Fruit fly (Drosophila melanogaster) whole organism, embryonic: ENCODE results near the gene wuho.
A peak's percentile ranks its signal among the peaks of the same experiment; 100 is the strongest.

Source experiments
- C15 ChIP-seq: fragments of 200-800 bp; sonication (Bioruptor generic); IDR thresholded peaks from 3 replicates; pipeline ENCODE4 v1.3.6; 2022; ENCODE audit warnings: missing biosample characterization, missing genetic modification characterization
- CG10959 ChIP-seq: fragments of 200-800 bp; sonication (Bioruptor generic); IDR thresholded peaks from 2 replicates; pipeline ENCODE4 v1.3.6; 2022; ENCODE audit warnings: missing biosample characterization, missing genetic modification characterization
- CG11695 ChIP-seq: fragments of 200-800 bp; sonication (Bioruptor generic); IDR thresholded peaks from 3 replicates; pipeline ENCODE4 v1.3.6; 2022; ENCODE audit warnings: missing biosample characterization, missing genetic modification characterization
- CG12071 ChIP-seq: fragments of 200-800 bp; sonication (Bioruptor generic); optimal IDR thresholded peaks from 3 replicates; lab custom pipeline; 2018; ENCODE audit warnings: missing biosample characterization, mild to moderate bottlenecking, missing genetic modification characterization
- CG13894 ChIP-seq: fragments of 200-800 bp; sonication (Bioruptor generic); optimal IDR thresholded peaks from 3 replicates; lab custom pipeline; 2018; ENCODE audit warnings: missing biosample characterization, mild to moderate bottlenecking, missing genetic modification characterization, moderate library complexity
- CG14860 ChIP-seq: fragments of 200-800 bp; sonication (Bioruptor generic); IDR thresholded peaks from 3 replicates; pipeline ENCODE4 v1.3.6; 2022; ENCODE audit warnings: missing biosample characterization, missing genetic modification characterization; ENCODE audit not compliant: partially characterized antibody
- CG1529 ChIP-seq: fragments of 200-800 bp; sonication (Bioruptor generic); optimal IDR thresholded peaks from 3 replicates; lab custom pipeline; 2018; ENCODE audit warnings: missing biosample characterization, missing genetic modification characterization
- CG17802 ChIP-seq: fragments of 200-800 bp; sonication (Bioruptor generic); optimal IDR thresholded peaks from 2 replicates; lab custom pipeline; 2018; ENCODE audit warnings: missing biosample characterization, mild to moderate bottlenecking, missing genetic modification characterization, moderate library complexity
- CG18011 ChIP-seq: fragments of 200-800 bp; sonication (Bioruptor generic); optimal IDR thresholded peaks from 2 replicates; lab custom pipeline; 2017; ENCODE audit warnings: missing biosample characterization, missing genetic modification characterization, mild to moderate bottlenecking, moderate library complexity, missing genotype
- CG18476 ChIP-seq: fragments of 200-800 bp; sonication (Bioruptor generic); optimal IDR thresholded peaks from 2 replicates; lab custom pipeline; 2016; ENCODE audit warnings: missing biosample characterization, mild to moderate bottlenecking, missing genetic modification characterization
- CG2875 ChIP-seq: fragments of 200-800 bp; sonication (Bioruptor generic); optimal IDR thresholded peaks from 2 replicates; lab custom pipeline; 2017; ENCODE audit warnings: missing biosample characterization, mild to moderate bottlenecking, missing genetic modification characterization, missing genetic modification reagents
- CG30020 ChIP-seq: fragments of 200-800 bp; optimal IDR thresholded peaks from 2 replicates; lab custom pipeline; 2019; ENCODE audit warnings: missing biosample characterization, mild to moderate bottlenecking, missing genetic modification characterization, moderate library complexity
- CG30403 ChIP-seq: fragments of 200-800 bp; sonication (Bioruptor generic); optimal IDR thresholded peaks from 3 replicates; lab custom pipeline; 2016; ENCODE audit warnings: missing biosample characterization, missing genetic modification characterization
- CG31388 ChIP-seq: fragments of 200-800 bp; sonication (Bioruptor generic); optimal IDR thresholded peaks from 2 replicates; lab custom pipeline; 2016; ENCODE audit warnings: missing biosample characterization, missing genetic modification characterization
- CG31441 ChIP-seq: fragments of 200-800 bp; sonication (Bioruptor generic); IDR thresholded peaks from 2 replicates; pipeline ENCODE4 v1.3.6; 2022; ENCODE audit warnings: missing biosample characterization, missing genetic modification characterization
- CG3407 ChIP-seq: fragments of 200-800 bp; sonication (Bioruptor generic); optimal IDR thresholded peaks from 2 replicates; lab custom pipeline; 2018; ENCODE audit warnings: missing biosample characterization, mild to moderate bottlenecking, missing genetic modification characterization
- CG4707 ChIP-seq: fragments of 200-800 bp; sonication (Bioruptor generic); optimal IDR thresholded peaks from 2 replicates; lab custom pipeline; 2018; ENCODE audit warnings: missing biosample characterization, mild to moderate bottlenecking, missing genetic modification characterization, moderate library complexity
- CG8089 ChIP-seq: fragments of 200-800 bp; sonication (Bioruptor generic); optimal IDR thresholded peaks from 3 replicates; lab custom pipeline; 2016; ENCODE audit warnings: missing biosample characterization, missing genetic modification characterization
- CG8290 ChIP-seq, 3 experiments: fragments of 200-800 bp; sonication (Bioruptor generic); optimal IDR thresholded peaks; 2 replicates each; lab custom pipeline; 2016 to 2019; ENCODE audit warnings: missing biosample characterization in 3 of 3, missing genetic modification characterization in 3 of 3, mild to moderate bottlenecking in 2 of 3, moderate library complexity in 1 of 3
- CG9215 ChIP-seq: fragments of 200-800 bp; sonication (Bioruptor generic); IDR thresholded peaks from 2 replicates; pipeline ENCODE4 v1.3.6; 2022; ENCODE audit warnings: missing biosample characterization, missing genetic modification characterization
- CG9727 ChIP-seq: fragments of 200-800 bp; sonication (Bioruptor generic); optimal IDR thresholded peaks from 3 replicates; lab custom pipeline; 2017; ENCODE audit warnings: missing biosample characterization, mild to moderate bottlenecking, missing genetic modification characterization
- CG9876 ChIP-seq: fragments of 200-800 bp; sonication (Bioruptor generic); optimal IDR thresholded peaks from 2 replicates; lab custom pipeline; 2016; ENCODE audit warnings: missing biosample characterization, missing genetic modification characterization
- Camta ChIP-seq: fragments of 200-800 bp; sonication (Bioruptor generic); optimal IDR thresholded peaks from 2 replicates; lab custom pipeline; 2016; ENCODE audit warnings: missing biosample characterization, missing genetic modification characterization
- Drgx ChIP-seq: fragments of 200-800 bp; sonication (Bioruptor generic); IDR thresholded peaks from 2 replicates; pipeline ENCODE4 v1.3.6; 2022; ENCODE audit warnings: missing biosample characterization, missing genetic modification characterization
- Ets97D ChIP-seq: fragments of 200-800 bp; sonication (Bioruptor generic); optimal IDR thresholded peaks from 3 replicates; lab custom pipeline; 2016; ENCODE audit warnings: missing biosample characterization, missing genetic modification characterization
- HmgD ChIP-seq: fragments of 200-800 bp; sonication (Bioruptor generic); optimal IDR thresholded peaks from 3 replicates; lab custom pipeline; 2016; ENCODE audit warnings: missing biosample characterization, missing genetic modification characterization
- HmgZ ChIP-seq: fragments of 200-800 bp; sonication (Bioruptor generic); optimal IDR thresholded peaks from 2 replicates; lab custom pipeline; 2018; ENCODE audit warnings: missing biosample characterization, mild to moderate bottlenecking, missing genetic modification characterization
- Hsf ChIP-seq: fragments of 200-800 bp; sonication (Bioruptor generic); optimal IDR thresholded peaks from 3 replicates; lab custom pipeline; 2016; ENCODE audit warnings: missing biosample characterization, missing genetic modification characterization
- Max ChIP-seq: fragments of 200-800 bp; sonication (Bioruptor generic); optimal IDR thresholded peaks from 2 replicates; lab custom pipeline; 2016; ENCODE audit warnings: missing biosample characterization, mild to moderate bottlenecking, missing genetic modification characterization
- NFAT ChIP-seq: fragments of 200-800 bp; sonication (Bioruptor generic); IDR thresholded peaks from 2 replicates; pipeline ENCODE4 v1.3.6; 2022; ENCODE audit warnings: missing biosample characterization, missing genetic modification characterization
- Poxn ChIP-seq: fragments of 200-800 bp; sonication (Bioruptor generic); IDR thresholded peaks from 2 replicates; pipeline ENCODE4 v1.3.6; 2022; ENCODE audit warnings: missing biosample characterization, missing genetic modification characterization
- Stat92E ChIP-seq, 3 experiments: fragments of >200 bp in 2 of 3; fragments of 200-800 bp in 1 of 3; sonication (Bioruptor generic) in 1 of 3; optimal IDR thresholded peaks; 2 replicates each; lab custom pipeline; 2017 to 2019; ENCODE audit warnings: missing biosample characterization in 3 of 3, missing genetic modification characterization in 3 of 3, mild to moderate bottlenecking in 1 of 3, moderate library complexity in 1 of 3
- ac ChIP-seq: fragments of 200-800 bp; sonication (Bioruptor generic); optimal IDR thresholded peaks from 3 replicates; lab custom pipeline; 2017; ENCODE audit warnings: missing biosample characterization, mild to moderate bottlenecking, missing genetic modification characterization
- ato ChIP-seq: fragments of 200-800 bp; sonication (Bioruptor generic); IDR thresholded peaks from 2 replicates; pipeline ENCODE4 v1.3.6; 2022; ENCODE audit warnings: missing biosample characterization, missing genetic modification characterization; ENCODE audit not compliant: partially characterized antibody
- btn ChIP-seq: fragments of 200-800 bp; sonication (Bioruptor generic); optimal IDR thresholded peaks from 2 replicates; lab custom pipeline; 2016; ENCODE audit warnings: missing biosample characterization, missing genetic modification characterization
- dimm ChIP-seq: fragments of 200-800 bp; sonication (Bioruptor generic); IDR thresholded peaks from 2 replicates; pipeline ENCODE4 v1.3.6; 2022; ENCODE audit warnings: missing biosample characterization, missing genetic modification characterization
- dmrt11E ChIP-seq: fragments of 200-800 bp; sonication (Bioruptor generic); optimal IDR thresholded peaks from 3 replicates; lab custom pipeline; 2018; ENCODE audit warnings: missing biosample characterization, mild to moderate bottlenecking, missing genetic modification characterization, moderate library complexity
- fd102C ChIP-seq: fragments of 200-800 bp; sonication (Bioruptor generic); optimal IDR thresholded peaks from 2 replicates; lab custom pipeline; 2018; ENCODE audit warnings: missing biosample characterization, mild to moderate bottlenecking, missing genetic modification characterization, moderate library complexity
- klu ChIP-seq: fragments of 200-800 bp; sonication (Bioruptor generic); IDR thresholded peaks from 2 replicates; pipeline ENCODE4 v1.3.6; 2022; ENCODE audit warnings: missing biosample characterization, missing genetic modification characterization
- mld ChIP-seq: fragments of 200-800 bp; sonication (Bioruptor generic); IDR thresholded peaks from 3 replicates; pipeline ENCODE4 v1.3.6; 2022; ENCODE audit warnings: missing biosample characterization, missing genetic modification characterization; ENCODE audit not compliant: partially characterized antibody
- nerfin-1 ChIP-seq: fragments of 200-800 bp; sonication (Bioruptor generic); optimal IDR thresholded peaks from 3 replicates; lab custom pipeline; 2019; ENCODE audit warnings: missing biosample characterization, mild to moderate bottlenecking, missing genetic modification characterization, moderate library complexity
- nom ChIP-seq: fragments of 200-800 bp; sonication (Bioruptor generic); optimal IDR thresholded peaks from 2 replicates; lab custom pipeline; 2017; ENCODE audit warnings: missing biosample characterization, missing genetic modification characterization, mild to moderate bottlenecking, moderate library complexity, missing genetic modification reagents
- otp ChIP-seq: fragments of 200-800 bp; sonication (Bioruptor generic); IDR thresholded peaks from 3 replicates; pipeline ENCODE4, ENCODE4 v1.3.6; 2022; ENCODE audit warnings: missing biosample characterization, missing genetic modification characterization
- sisA ChIP-seq: fragments of 200-800 bp; sonication (Bioruptor generic); IDR thresholded peaks from 2 replicates; pipeline ENCODE4 v1.3.6; 2022; ENCODE audit warnings: missing biosample characterization, missing genetic modification characterization
- sob ChIP-seq: fragments of 200-800 bp; sonication (Bioruptor generic); IDR thresholded peaks from 2 replicates; pipeline ENCODE4 v1.3.6; 2022; ENCODE audit warnings: missing biosample characterization, missing genetic modification characterization
- ssp ChIP-seq: fragments of 200-800 bp; sonication (Bioruptor generic); IDR thresholded peaks from 2 replicates; pipeline ENCODE4 v1.3.6; 2022; ENCODE audit warnings: missing biosample characterization, missing genetic modification characterization
- sug ChIP-seq: fragments of 200-800 bp; optimal IDR thresholded peaks from 2 replicates; lab custom pipeline; 2019; ENCODE audit warnings: missing biosample characterization, mild to moderate bottlenecking, missing genetic modification characterization, moderate library complexity
- tin ChIP-seq: fragments of 200-800 bp; sonication (Bioruptor generic); optimal IDR thresholded peaks from 3 replicates; lab custom pipeline; 2016; ENCODE audit warnings: missing biosample characterization, missing genetic modification characterization
- tup ChIP-seq: fragments of 200-800 bp; sonication (Bioruptor generic); optimal IDR thresholded peaks from 2 replicates; lab custom pipeline; 2016; ENCODE audit warnings: missing biosample characterization, mild to moderate bottlenecking, missing genetic modification characterization, moderate library complexity
- zfh2 ChIP-seq: fragments of 200-800 bp; sonication (Bioruptor generic); optimal IDR thresholded peaks from 2 replicates; lab custom pipeline; 2016; ENCODE audit warnings: missing biosample characterization, missing genetic modification characterization

Gene wuho

dm6 chrX:6255414-6255915 is 32.4 kb upstream of the wuho start, which contains the start of the genes Rbcn-3A and Spx (continued):
- TF ChIP-seq CG18011 (GFP tag; lab: Kevin White, UChicago), result no peak
- TF ChIP-seq sug (tag; lab: Kevin White, UChicago), result peak; percentile 33
- no peak for TF ChIP-seq nom
- TF ChIP-seq CG14860 (GFP tag; lab: Robert Waterston, UW), result peak; percentile 89
- no peak for TF ChIP-seq ac (GFP tag; lab: Kevin White, UChicago)
- TF ChIP-seq nerfin-1 (tag; lab: Kevin White, UChicago), result no peak
- no peak for TF ChIP-seq otp (GFP tag; lab: Robert Waterston, UW)
- TF ChIP-seq CG17802 (tag; lab: Kevin White, UChicago), result no peak
- no peak for TF ChIP-seq Poxn (GFP tag; lab: Robert Waterston, UW)
- no peak for TF ChIP-seq HmgZ (tag; lab: Kevin White, UChicago)
- peak; percentile 8 for TF ChIP-seq CG13894 (tag; lab: Kevin White, UChicago)
- peak; percentile 61; the same call in 2 of the 3 replicates for TF ChIP-seq mld (GFP tag; lab: Robert Waterston, UW)
- TF ChIP-seq CG9215 (GFP tag; lab: Robert Waterston, UW), result 0 out of 2 replicates have a peak, but pooled peaks have one; percentile 11
- no peak for TF ChIP-seq CG1529 (GFP tag; lab: Kevin White, UChicago)
- TF ChIP-seq CG31388 (GFP tag; lab: Kevin White, UChicago), result no peak
- peak; percentile 36; the same call in 1 of the 2 replicates for TF ChIP-seq CG31441 (GFP tag; lab: Robert Waterston, UW)
- no peak for TF ChIP-seq CG11695 (GFP tag; lab: Robert Waterston, UW)
- no peak for TF ChIP-seq CG18476
- TF ChIP-seq HmgD, result no peak
- TF ChIP-seq CG8290 (GFP tag; optimal IDR thresholded peaks at IDR 0.05; lab: Kevin White, UChicago), result no peak
- TF ChIP-seq CG8290 (tag; optimal IDR thresholded peaks at IDR 0.05; lab: Kevin White, UChicago), result no peak
- TF ChIP-seq klu, result no peak
- no peak for TF ChIP-seq Hsf (GFP tag; lab: Kevin White, UChicago)
- no peak for TF ChIP-seq ssp (GFP tag; lab: Robert Waterston, UW)
- TF ChIP-seq CG12071 (GFP tag; lab: Kevin White, UChicago), result no peak
- no peak for TF ChIP-seq CG2875
- TF ChIP-seq NFAT (GFP tag; lab: Robert Waterston, UW), result no peak
- TF ChIP-seq CG4707 (GFP tag; lab: Kevin White, UChicago), result no peak
- peak; percentile 28; the same call in 1 of the 2 replicates for TF ChIP-seq sob (GFP tag; lab: Robert Waterston, UW)
- TF ChIP-seq Max, result no peak
- peak in 1 of 3 experiments; percentile 45 for TF ChIP-seq Stat92E (GFP tag; optimal IDR thresholded peaks at IDR 0.05; lab: Kevin White, UChicago)
- TF ChIP-seq zfh2 (GFP tag; lab: Kevin White, UChicago), result no peak
- peak; percentile 50 for TF ChIP-seq dmrt11E
- peak; percentile 18 for TF ChIP-seq Ets97D (GFP tag; lab: Kevin White, UChicago)
- no peak for TF ChIP-seq CG9876 (GFP tag; lab: Kevin White, UChicago)
- peak; percentile 32 for TF ChIP-seq CG9727
- no peak for TF ChIP-seq btn (GFP tag; lab: Kevin White, UChicago)
- TF ChIP-seq Drgx (GFP tag; lab: Robert Waterston, UW), result no peak
- peak; percentile 70; the same call in 1 of the 2 replicates for TF ChIP-seq ato (GFP tag; lab: Robert Waterston, UW)
- no peak for TF ChIP-seq C15 (GFP tag; lab: Robert Waterston, UW)
- TF ChIP-seq CG30020 (tag; lab: Kevin White, UChicago), result peak; percentile 32
- no peak for TF ChIP-seq tup
- TF ChIP-seq CG8089 (GFP tag; lab: Kevin White, UChicago), result no peak
- TF ChIP-seq sisA (GFP tag; lab: Robert Waterston, UW), result 0 out of 2 replicates have a peak, but pooled peaks have one; percentile 14
- TF ChIP-seq CG30403 (GFP tag; lab: Kevin White, UChicago), result peak; percentile 46
- TF ChIP-seq CG3407 (GFP tag; lab: Kevin White, UChicago), result no peak
- TF ChIP-seq tin (GFP tag; lab: Kevin White, UChicago), result peak; percentile 6
- TF ChIP-seq CG10959 (GFP tag; lab: Robert Waterston, UW), result no peak
- TF ChIP-seq fd102C (GFP tag; lab: Kevin White, UChicago), result no peak
- TF ChIP-seq Camta (GFP tag; lab: Kevin White, UChicago), result no peak
- no peak for TF ChIP-seq dimm (GFP tag; lab: Robert Waterston, UW)
